Worm (Caenorhabditis elegans) whole organism, L2 larva: ENCODE data around the gene C16B8.4.

ENCODE experiments used
- F13H6.1 ChIP-seq: sonication (generic microtip); optimal IDR thresholded peaks from 2 replicates; lab custom pipeline; 2016; ENCODE audit warnings: missing genetic modification characterization, missing compliant biosample characterization
- R02D3.7 ChIP-seq: fragments of 150-350 bp; optimal IDR thresholded peaks from 2 replicates; lab custom pipeline; 2014; ENCODE audit warnings: missing biosample characterization, missing genetic modification characterization
- Y55F3AM.14 ChIP-seq: fragments of 200-800 bp; sonication (Bioruptor generic); optimal IDR thresholded peaks from 2 replicates; lab custom pipeline; 2018; ENCODE audit warnings: mild to moderate bottlenecking, missing genetic modification characterization, missing compliant biosample characterization
- ZK546.5 ChIP-seq: sonication (generic microtip); optimal IDR thresholded peaks from 2 replicates; lab custom pipeline; 2017; ENCODE audit warnings: missing biosample characterization, missing genetic modification characterization
- alr-1 ChIP-seq: fragments of 150-350 bp; optimal IDR thresholded peaks from 2 replicates; lab custom pipeline; 2014; ENCODE audit warnings: missing biosample characterization, missing genetic modification characterization
- aly-2 ChIP-seq: fragments of 150-350 bp; optimal IDR thresholded peaks from 2 replicates; lab custom pipeline; 2014; ENCODE audit warnings: missing biosample characterization, missing genetic modification characterization
- ama-1 ChIP-seq: fragments of 150-350 bp; optimal IDR thresholded peaks from 2 replicates; lab custom pipeline; 2018; ENCODE audit warnings: inconsistent platforms
- ceh-16 ChIP-seq: fragments of 150-350 bp; optimal IDR thresholded peaks from 2 replicates; lab custom pipeline; 2014; ENCODE audit warnings: missing biosample characterization, missing genetic modification characterization
- ceh-82 ChIP-seq: fragments of 150-350 bp; optimal IDR thresholded peaks from 2 replicates; lab custom pipeline; 2014; ENCODE audit warnings: missing biosample characterization, missing genetic modification characterization
- crh-2 ChIP-seq: sonication (generic microtip); optimal IDR thresholded peaks from 2 replicates; lab custom pipeline; 2017; ENCODE audit warnings: missing biosample characterization, missing genetic modification characterization
- egl-27 ChIP-seq: sonication (generic microtip); optimal IDR thresholded peaks from 3 replicates; lab custom pipeline; 2017; ENCODE audit warnings: missing biosample characterization, missing genetic modification reagents, missing genetic modification characterization
- elt-3 ChIP-seq: sonication (generic microtip); optimal IDR thresholded peaks from 2 replicates; lab custom pipeline; 2017; ENCODE audit warnings: missing biosample characterization, missing genetic modification characterization
- fos-1 ChIP-seq: fragments of 150-350 bp; optimal IDR thresholded peaks from 2 replicates; lab custom pipeline; 2014; ENCODE audit warnings: missing biosample characterization, missing genetic modification characterization
- gmeb-1 ChIP-seq: fragments of 150-350 bp; optimal IDR thresholded peaks from 2 replicates; lab custom pipeline; 2014; ENCODE audit warnings: missing biosample characterization, missing genetic modification characterization
- lin-13 ChIP-seq: fragments of 150-350 bp; optimal IDR thresholded peaks from 2 replicates; lab custom pipeline; 2014; ENCODE audit warnings: missing biosample characterization, missing genetic modification reagents, missing genetic modification characterization
- lin-39 ChIP-seq: fragments of 150-350 bp; optimal IDR thresholded peaks from 2 replicates; lab custom pipeline; 2014; ENCODE audit warnings: missing biosample characterization, missing genetic modification reagents, missing genetic modification characterization
- lsy-2 ChIP-seq, 2 experiments: fragments of 150-350 bp in 1 of 2; sonication (generic microtip) in 1 of 2; optimal IDR thresholded peaks; 2 replicates each; lab custom pipeline; 2014 to 2017; ENCODE audit warnings: missing biosample characterization in 2 of 2, missing genetic modification characterization in 2 of 2
- mbf-1 ChIP-seq: sonication (generic microtip); optimal IDR thresholded peaks from 2 replicates; lab custom pipeline; 2017; ENCODE audit warnings: missing biosample characterization, missing genetic modification characterization
- mdl-1 ChIP-seq, 2 experiments: fragments of 150-350 bp in 1 of 2; sonication (generic microtip) in 1 of 2; optimal IDR thresholded peaks; 2 replicates each; lab custom pipeline; 2017; ENCODE audit warnings: missing biosample characterization in 2 of 2, missing genetic modification characterization in 2 of 2
- nhr-10 ChIP-seq: sonication (generic microtip); optimal IDR thresholded peaks from 2 replicates; lab custom pipeline; 2017; ENCODE audit warnings: missing biosample characterization, missing genetic modification characterization
- nhr-11 ChIP-seq: fragments of 150-350 bp; optimal IDR thresholded peaks from 2 replicates; lab custom pipeline; 2014; ENCODE audit warnings: missing biosample characterization, missing genetic modification characterization
- nhr-12 ChIP-seq: fragments of 150-350 bp; optimal IDR thresholded peaks from 2 replicates; lab custom pipeline; 2014; ENCODE audit warnings: missing biosample characterization, missing genetic modification characterization
- nhr-129 ChIP-seq: fragments of 150-350 bp; optimal IDR thresholded peaks from 2 replicates; lab custom pipeline; 2014; ENCODE audit warnings: missing biosample characterization, missing genetic modification characterization
- nhr-21 ChIP-seq: fragments of 150-350 bp; optimal IDR thresholded peaks from 2 replicates; lab custom pipeline; 2014; ENCODE audit warnings: missing biosample characterization, missing genetic modification characterization
- nhr-23 ChIP-seq: fragments of 150-350 bp; optimal IDR thresholded peaks from 2 replicates; lab custom pipeline; 2014; ENCODE audit warnings: missing biosample characterization, missing genetic modification reagents, missing genetic modification characterization
- nhr-25 ChIP-seq: fragments of 150-350 bp; sonication (generic microtip); optimal IDR thresholded peaks from 3 replicates; lab custom pipeline; 2014; ENCODE audit warnings: missing biosample characterization, missing genetic modification characterization
- nhr-6 ChIP-seq: fragments of 150-350 bp; optimal IDR thresholded peaks from 2 replicates; lab custom pipeline; 2014; ENCODE audit warnings: missing biosample characterization, missing genetic modification characterization
- nhr-77 ChIP-seq: fragments of 150-350 bp; optimal IDR thresholded peaks from 2 replicates; lab custom pipeline; 2014; ENCODE audit warnings: missing biosample characterization, missing genetic modification characterization
- peb-1 ChIP-seq: fragments of 150-350 bp; optimal IDR thresholded peaks from 2 replicates; lab custom pipeline; 2014; ENCODE audit warnings: missing biosample characterization, missing genetic modification characterization
- sem-4 ChIP-seq: fragments of 150-350 bp; optimal IDR thresholded peaks from 2 replicates; lab custom pipeline; 2014; ENCODE audit warnings: missing biosample characterization, missing genetic modification reagents, missing genetic modification characterization
- skn-1 ChIP-seq: sonication (generic microtip); optimal IDR thresholded peaks from 2 replicates; lab custom pipeline; 2017; ENCODE audit warnings: missing biosample characterization, missing genetic modification characterization
- sma-3 ChIP-seq: sonication (generic microtip); optimal IDR thresholded peaks from 2 replicates; lab custom pipeline; 2016; ENCODE audit warnings: missing genetic modification reagents, missing genetic modification characterization, missing compliant biosample characterization
- sma-9 ChIP-seq, 2 experiments: fragments of 150-350 bp in 1 of 2; sonication (generic microtip) in 1 of 2; optimal IDR thresholded peaks; 2 replicates each; lab custom pipeline; 2014 to 2016; ENCODE audit warnings: missing genetic modification characterization in 2 of 2, mild to moderate bottlenecking in 1 of 2, missing biosample characterization in 1 of 2, missing compliant biosample characterization in 1 of 2, missing genetic modification reagents in 1 of 2, moderate library complexity in 1 of 2
- unc-39 ChIP-seq: fragments of 150-350 bp; optimal IDR thresholded peaks from 2 replicates; lab custom pipeline; 2014; ENCODE audit warnings: missing biosample characterization, missing genetic modification characterization
- unc-62 ChIP-seq: fragments of 150-350 bp; optimal IDR thresholded peaks from 2 replicates; lab custom pipeline; 2014; ENCODE audit warnings: missing biosample characterization, missing genetic modification reagents, missing genetic modification characterization
- zag-1 ChIP-seq: fragments of 150-350 bp; optimal IDR thresholded peaks from 2 replicates; lab custom pipeline; 2014; ENCODE audit warnings: missing biosample characterization, missing genetic modification characterization
- ztf-1 ChIP-seq: fragments of 200-800 bp; sonication (Bioruptor generic); conservative IDR thresholded peaks from 2 replicates; pipeline ENCODE4 v1.3.6; 2022; ENCODE audit warnings: missing genetic modification characterization, missing compliant biosample characterization
- ztf-11 ChIP-seq: sonication (generic microtip); optimal IDR thresholded peaks from 2 replicates; lab custom pipeline; 2017; ENCODE audit warnings: missing biosample characterization, missing genetic modification characterization
- ztf-4 ChIP-seq: fragments of 150-350 bp; optimal IDR thresholded peaks from 2 replicates; lab custom pipeline; 2014; ENCODE audit warnings: missing biosample characterization, missing genetic modification characterization

The C16B8.4 gene

ce11 chrX:4010383-4010782 is 36.9 kb upstream of the C16B8.4 start:
- TF ChIP-seq lsy-2 (tag; optimal IDR thresholded peaks at IDR 0.05; lab: Kevin White, UChicago) = no peak
- TF ChIP-seq ceh-82 = no peak
- TF ChIP-seq lin-13 = no peak
- no peak for TF ChIP-seq unc-39 (tag; lab: Kevin White, UChicago)
- TF ChIP-seq R02D3.7 (tag; lab: Kevin White, UChicago) = no peak
- no peak for TF ChIP-seq F13H6.1 (tag; lab: Kevin White, UChicago)
- no peak for TF ChIP-seq mdl-1 (tag; optimal IDR thresholded peaks at IDR 0.05; lab: Kevin White, UChicago)
- TF ChIP-seq nhr-23 (tag; lab: Kevin White, UChicago) = no peak
- no peak for TF ChIP-seq nhr-11 (tag; lab: Kevin White, UChicago)
- no peak for TF ChIP-seq elt-3 (tag; lab: Kevin White, UChicago)
- no peak for TF ChIP-seq peb-1 (tag; lab: Kevin White, UChicago)
- no peak for TF ChIP-seq aly-2 (tag; lab: Kevin White, UChicago)
- TF ChIP-seq nhr-77 (tag; lab: Kevin White, UChicago) = no peak
- no peak for TF ChIP-seq ztf-4
- TF ChIP-seq nhr-21 (tag; lab: Kevin White, UChicago) = no peak
- TF ChIP-seq sem-4 (tag; lab: Kevin White, UChicago) = no peak

ce11 chrX:4008922-4009321 is 35.5 kb upstream of the C16B8.4 start:
- TF ChIP-seq nhr-12 (no peak), alr-1 (no peak), gmeb-1 (tag; lab: Kevin White, UChicago) (peak; percentile 51), fos-1 (tag; lab: Kevin White, UChicago) (peak; percentile 98), sma-3 (GFP tag; lab: Kevin White, UChicago) (peak; percentile 15), skn-1 (tag; lab: Kevin White, UChicago) (peak; percentile 77), sma-9 (GFP tag; optimal IDR thresholded peaks at IDR 0.05; lab: Kevin White, UChicago) (peak; percentile 63), sma-9 (tag; optimal IDR thresholded peaks at IDR 0.05; lab: Kevin White, UChicago) (no peak), F13H6.1 (tag; lab: Kevin White, UChicago) (peak; percentile 35), crh-2 (peak; percentile 82), nhr-23 (tag; lab: Kevin White, UChicago) (no peak), nhr-129 (tag; lab: Kevin White, UChicago) (peak; percentile 99), ZK546.5 (tag; lab: Kevin White, UChicago) (no peak)

ce11 chrX:4007724-4008123 is 34.3 kb upstream of the C16B8.4 start:
- peak; percentile 73 for TF ChIP-seq nhr-25 (tag; lab: Kevin White, UChicago)
- TF ChIP-seq lin-39 = no peak
- TF ChIP-seq alr-1 = no peak
- peak; percentile 72 for TF ChIP-seq gmeb-1 (tag; lab: Kevin White, UChicago)
- no peak for TF ChIP-seq ceh-82
- peak; percentile 76 for TF ChIP-seq sma-9 (GFP tag; optimal IDR thresholded peaks at IDR 0.05; lab: Kevin White, UChicago)
- TF ChIP-seq sma-9 (tag; optimal IDR thresholded peaks at IDR 0.05; lab: Kevin White, UChicago) = no peak
- no peak for TF ChIP-seq unc-39 (tag; lab: Kevin White, UChicago)
- no peak for TF ChIP-seq ztf-11 (tag; lab: Kevin White, UChicago)
- TF ChIP-seq nhr-10 (tag; lab: Kevin White, UChicago) = no peak
- TF ChIP-seq nhr-6 (tag; lab: Kevin White, UChicago) = no peak
- TF ChIP-seq nhr-21 (tag; lab: Kevin White, UChicago) = peak; percentile 27
- no peak for TF ChIP-seq unc-62 (GFP tag; lab: Kevin White, UChicago)
- no peak for TF ChIP-seq egl-27 (tag; lab: Kevin White, UChicago)
- TF ChIP-seq ceh-16 (tag; lab: Kevin White, UChicago) = no peak
- TF ChIP-seq ztf-1 (GFP tag; lab: Robert Waterston, UW) = no peak
- no peak for TF ChIP-seq ama-1
- TF ChIP-seq zag-1 (tag; lab: Kevin White, UChicago) = no peak
- no peak for TF ChIP-seq sem-4 (tag; lab: Kevin White, UChicago)
- TF ChIP-seq Y55F3AM.14 (GFP tag; lab: Kevin White, UChicago) = no peak
- no peak for TF ChIP-seq mdl-1 (tag; optimal IDR thresholded peaks at IDR 0.05; lab: Kevin White, UChicago)
- peak; percentile 69 for TF ChIP-seq crh-2
- no peak for TF ChIP-seq peb-1 (tag; lab: Kevin White, UChicago)
- no peak for TF ChIP-seq nhr-12
- peak; percentile 66 for TF ChIP-seq skn-1 (tag; lab: Kevin White, UChicago)
- TF ChIP-seq nhr-129 (tag; lab: Kevin White, UChicago) = peak; percentile 100
- TF ChIP-seq lin-13 = peak; percentile 41
- peak in 1 of 2 experiments; percentile 34 for TF ChIP-seq lsy-2 (tag; optimal IDR thresholded peaks at IDR 0.05; lab: Kevin White, UChicago)
- TF ChIP-seq fos-1 (tag; lab: Kevin White, UChicago) = peak; percentile 92
- TF ChIP-seq mbf-1 (tag; lab: Kevin White, UChicago) = no peak
- TF ChIP-seq F13H6.1 (tag; lab: Kevin White, UChicago) = peak; percentile 5
- peak; percentile 71 for TF ChIP-seq sma-3 (GFP tag; lab: Kevin White, UChicago)
- no peak for TF ChIP-seq elt-3 (tag; lab: Kevin White, UChicago)
